Worm (Caenorhabditis elegans) whole organism, L1 larva: ENCODE results near the gene ced-7.
A peak's percentile ranks its signal among the peaks of the same experiment; 100 is the strongest.

Source experiments
- C16A3.4 ChIP-seq: fragments of 150-350 bp; optimal IDR thresholded peaks from 2 replicates; lab custom pipeline; 2014; ENCODE audit warnings: missing biosample characterization, missing genetic modification characterization
- C34B4.2 ChIP-seq: sonication (generic microtip); optimal IDR thresholded peaks from 2 replicates; lab custom pipeline; 2017; ENCODE audit warnings: mild to moderate bottlenecking, missing genetic modification characterization, missing compliant biosample characterization
- Y116A8C.19 ChIP-seq: sonication (generic microtip); optimal IDR thresholded peaks from 2 replicates; lab custom pipeline; 2016; ENCODE audit warnings: missing compliant biosample characterization, missing genetic modification characterization, borderline replicate concordance
- aha-1 ChIP-seq: fragments of 150-350 bp; optimal IDR thresholded peaks from 2 replicates; lab custom pipeline; 2014; ENCODE audit warnings: missing biosample characterization, missing genetic modification characterization
- aly-2 ChIP-seq: fragments of 150-350 bp; optimal IDR thresholded peaks from 2 replicates; lab custom pipeline; 2014; ENCODE audit warnings: missing biosample characterization, missing genetic modification characterization
- ama-1 ChIP-seq: fragments of 150-350 bp; optimal IDR thresholded peaks from 2 replicates; lab custom pipeline; 2014
- blmp-1 ChIP-seq: fragments of 150-350 bp; optimal IDR thresholded peaks from 2 replicates; lab custom pipeline; 2014; ENCODE audit warnings: missing biosample characterization, missing genetic modification characterization
- ceh-82 ChIP-seq, 3 experiments: fragments of 150-350 bp in 1 of 3; sonication (generic microtip) in 2 of 3; optimal IDR thresholded peaks; 2 replicates each; lab custom pipeline; 2014 to 2017; ENCODE audit warnings: missing biosample characterization in 3 of 3, missing genetic modification characterization in 3 of 3
- ceh-88 ChIP-seq: fragments of 200-800 bp; sonication (Bioruptor generic); IDR thresholded peaks from 2 replicates; pipeline ENCODE4 v1.3.6; 2022; ENCODE audit warnings: missing genetic modification characterization, missing compliant biosample characterization
- ces-1 ChIP-seq: fragments of 150-350 bp; optimal IDR thresholded peaks from 2 replicates; lab custom pipeline; 2014; ENCODE audit warnings: missing biosample characterization, missing genetic modification reagents, missing genetic modification characterization
- dpl-1 ChIP-seq, 3 experiments: fragments of 150-350 bp in 2 of 3; sonication (generic microtip) in 1 of 3; optimal IDR thresholded peaks; 2 replicates each; lab custom pipeline; 2014 to 2017; ENCODE audit warnings: missing biosample characterization in 3 of 3, missing genetic modification characterization in 3 of 3, missing genetic modification reagents in 3 of 3
- efl-1 ChIP-seq, 4 experiments: fragments of 150-350 bp; optimal IDR thresholded peaks in 3 of 4; peaks in 1 of 4; 1 replicate in 1 of 4; 2 replicates in 3 of 4; lab custom pipeline; 2014; ENCODE audit warnings: missing biosample characterization in 2 of 4, missing genetic modification characterization in 2 of 4, missing genetic modification reagents in 2 of 4
- egl-13 ChIP-seq: sonication (generic microtip); optimal IDR thresholded peaks from 2 replicates; lab custom pipeline; 2016; ENCODE audit warnings: missing genotype, missing genetic modification reagents, missing genetic modification characterization, missing compliant biosample characterization
- egl-27 ChIP-seq, 2 experiments: fragments of 150-350 bp in 1 of 2; sonication (generic microtip); optimal IDR thresholded peaks; 3 replicates each; lab custom pipeline; 2017 to 2018; ENCODE audit warnings: missing biosample characterization in 2 of 2, missing genetic modification characterization in 2 of 2, missing genetic modification reagents in 2 of 2
- elt-2 ChIP-seq: sonication (generic microtip); optimal IDR thresholded peaks from 2 replicates; lab custom pipeline; 2016; ENCODE audit warnings: missing genetic modification characterization, mild to moderate bottlenecking, inconsistent platforms, missing compliant biosample characterization, missing genetic modification reagents
- elt-3 ChIP-seq, 6 experiments: fragments of 150-350 bp in 1 of 6; sonication (generic microtip); optimal IDR thresholded peaks; 2 replicates each; lab custom pipeline; 2017 to 2018; ENCODE audit warnings: missing biosample characterization in 6 of 6, missing genetic modification characterization in 6 of 6, inconsistent platforms in 1 of 6
- fkh-4 ChIP-seq: sonication (generic microtip); optimal IDR thresholded peaks from 2 replicates; lab custom pipeline; 2016; ENCODE audit warnings: missing compliant biosample characterization, missing genetic modification characterization, borderline replicate concordance
- grh-1 ChIP-seq: fragments of 200-800 bp; sonication (Bioruptor generic); IDR thresholded peaks from 2 replicates; pipeline ENCODE4 v1.3.6; 2022; ENCODE audit warnings: missing genetic modification reagents, missing genetic modification characterization, missing compliant biosample characterization
- hlh-17 ChIP-seq: fragments of 200-800 bp; sonication (Bioruptor generic); optimal IDR thresholded peaks from 2 replicates; lab custom pipeline; 2018; ENCODE audit warnings: missing genetic modification characterization, mild to moderate bottlenecking, missing compliant biosample characterization, moderate library complexity, borderline replicate concordance
- hlh-4 ChIP-seq: sonication (generic microtip); optimal IDR thresholded peaks from 2 replicates; lab custom pipeline; 2016; ENCODE audit warnings: mild to moderate bottlenecking, missing genetic modification characterization, missing compliant biosample characterization
- hpl-2 ChIP-seq: fragments of 150-350 bp; optimal IDR thresholded peaks from 2 replicates; lab custom pipeline; 2014; ENCODE audit warnings: missing biosample characterization, missing genetic modification reagents, missing genetic modification characterization
- irx-1 ChIP-seq: sonication (generic microtip); optimal IDR thresholded peaks from 2 replicates; lab custom pipeline; 2016; ENCODE audit warnings: missing genetic modification characterization, missing compliant biosample characterization
- isw-1 ChIP-seq: fragments of 200-800 bp; sonication (Bioruptor generic); IDR thresholded peaks from 2 replicates; pipeline ENCODE4 v1.3.6; 2022; ENCODE audit warnings: missing genetic modification characterization, missing compliant biosample characterization
- jun-1 ChIP-seq: fragments of 150-350 bp; optimal IDR thresholded peaks from 2 replicates; lab custom pipeline; 2014; ENCODE audit warnings: missing biosample characterization, missing genetic modification reagents, missing genetic modification characterization
- lin-13 ChIP-seq: fragments of 150-350 bp; optimal IDR thresholded peaks from 2 replicates; lab custom pipeline; 2014; ENCODE audit warnings: missing biosample characterization, missing genetic modification reagents, missing genetic modification characterization
- lin-14 ChIP-seq: fragments of 200-800 bp; sonication (Bioruptor generic); optimal IDR thresholded peaks from 2 replicates; lab custom pipeline; 2018; ENCODE audit warnings: mild to moderate bottlenecking, missing genetic modification characterization, moderate library complexity, missing compliant biosample characterization
- lin-15B ChIP-seq: fragments of 150-350 bp; sonication (generic microtip); optimal IDR thresholded peaks from 3 replicates; lab custom pipeline; 2014; ENCODE audit warnings: missing biosample characterization, missing genetic modification characterization
- lin-35 ChIP-seq, 2 experiments: fragments of 150-350 bp; optimal IDR thresholded peaks; 2 replicates each; lab custom pipeline; 2014; ENCODE audit warnings: missing biosample characterization in 2 of 2, missing genetic modification characterization in 2 of 2, missing genetic modification reagents in 2 of 2
- lir-3 ChIP-seq: sonication (generic microtip); optimal IDR thresholded peaks from 2 replicates; lab custom pipeline; 2016; ENCODE audit warnings: mild to moderate bottlenecking, missing genetic modification characterization, moderate library complexity, missing compliant biosample characterization; ENCODE audit not compliant: poor library complexity
- lsy-2 ChIP-seq, 2 experiments: fragments of 150-350 bp; optimal IDR thresholded peaks; 2 replicates each; lab custom pipeline; 2014; ENCODE audit warnings: missing biosample characterization in 2 of 2, missing genetic modification characterization in 2 of 2
- mef-2 ChIP-seq: fragments of 150-350 bp; optimal IDR thresholded peaks from 2 replicates; lab custom pipeline; 2014; ENCODE audit warnings: missing biosample characterization, missing genetic modification characterization
- mep-1 ChIP-seq: fragments of 150-350 bp; optimal IDR thresholded peaks from 2 replicates; lab custom pipeline; 2014; ENCODE audit warnings: missing biosample characterization, missing genetic modification characterization
- nhr-237 ChIP-seq: fragments of 150-350 bp; optimal IDR thresholded peaks from 2 replicates; lab custom pipeline; 2014; ENCODE audit warnings: missing biosample characterization, missing genetic modification characterization
- nhr-28 ChIP-seq: fragments of 150-350 bp; optimal IDR thresholded peaks from 2 replicates; lab custom pipeline; 2014; ENCODE audit warnings: missing biosample characterization, missing genetic modification characterization
- nhr-71 ChIP-seq: sonication (generic microtip); optimal IDR thresholded peaks from 2 replicates; lab custom pipeline; 2016; ENCODE audit warnings: mild to moderate bottlenecking, missing genetic modification characterization, moderate library complexity, missing compliant biosample characterization
- nhr-76 ChIP-seq: sonication (generic microtip); optimal IDR thresholded peaks from 2 replicates; lab custom pipeline; 2017; ENCODE audit warnings: missing biosample characterization, missing genetic modification characterization
- nhr-77 ChIP-seq: fragments of 150-350 bp; optimal IDR thresholded peaks from 2 replicates; lab custom pipeline; 2014; ENCODE audit warnings: missing biosample characterization, missing genetic modification characterization
- nhr-84 ChIP-seq: sonication (generic microtip); optimal IDR thresholded peaks from 2 replicates; lab custom pipeline; 2017; ENCODE audit warnings: missing biosample characterization, missing genetic modification characterization
- pax-3 ChIP-seq: fragments of 200-800 bp; sonication (Bioruptor generic); optimal IDR thresholded peaks from 2 replicates; lab custom pipeline; 2018; ENCODE audit warnings: mild to moderate bottlenecking, missing genetic modification characterization, moderate library complexity, missing compliant biosample characterization
- pqm-1 ChIP-seq: sonication (generic microtip); optimal IDR thresholded peaks from 3 replicates; lab custom pipeline; 2017; ENCODE audit warnings: missing biosample characterization, missing genetic modification characterization
- rnt-1 ChIP-seq: sonication (generic microtip); optimal IDR thresholded peaks from 2 replicates; lab custom pipeline; 2016; ENCODE audit warnings: mild to moderate bottlenecking, missing genetic modification characterization, moderate library complexity, missing compliant biosample characterization
- skn-1 ChIP-seq: fragments of 150-350 bp; optimal IDR thresholded peaks from 2 replicates; lab custom pipeline; 2014; ENCODE audit warnings: missing biosample characterization, missing genetic modification characterization
- snpc-4 ChIP-seq: fragments of 150-350 bp; optimal IDR thresholded peaks from 2 replicates; lab custom pipeline; 2014; ENCODE audit warnings: missing biosample characterization, missing genetic modification characterization
- sptf-1 ChIP-seq: fragments of 150-350 bp; optimal IDR thresholded peaks from 2 replicates; lab custom pipeline; 2014; ENCODE audit warnings: missing biosample characterization, missing genetic modification characterization
- sup-37 ChIP-seq: fragments of 200-800 bp; sonication (Bioruptor generic); optimal IDR thresholded peaks from 2 replicates; lab custom pipeline; 2018; ENCODE audit warnings: mild to moderate bottlenecking, missing genetic modification characterization, missing compliant biosample characterization
- swsn-7 ChIP-seq: sonication (generic microtip); optimal IDR thresholded peaks from 2 replicates; lab custom pipeline; 2016; ENCODE audit warnings: missing genetic modification characterization, missing compliant biosample characterization
- tbx-2 ChIP-seq: sonication (generic microtip); optimal IDR thresholded peaks from 2 replicates; lab custom pipeline; 2016; ENCODE audit warnings: missing genetic modification characterization, missing compliant biosample characterization
- tlp-1 ChIP-seq: fragments of 150-350 bp; optimal IDR thresholded peaks from 2 replicates; lab custom pipeline; 2014; ENCODE audit warnings: missing biosample characterization, missing genetic modification characterization
- unc-130 ChIP-seq: fragments of 150-350 bp; optimal IDR thresholded peaks from 2 replicates; lab custom pipeline; 2017; ENCODE audit warnings: missing biosample characterization, missing genetic modification characterization, inconsistent platforms
- unc-86 ChIP-seq: sonication (generic microtip); optimal IDR thresholded peaks from 2 replicates; lab custom pipeline; 2016; ENCODE audit warnings: missing genetic modification characterization, missing compliant biosample characterization
- unc-98 ChIP-seq: fragments of 200-800 bp; sonication (Bioruptor generic); IDR thresholded peaks from 2 replicates; pipeline ENCODE4 v1.3.6; 2022; ENCODE audit warnings: missing genetic modification characterization, missing compliant biosample characterization
- xbp-1 ChIP-seq: sonication (generic microtip); optimal IDR thresholded peaks from 2 replicates; lab custom pipeline; 2016; ENCODE audit warnings: missing genetic modification characterization, missing compliant biosample characterization
- ztf-11 ChIP-seq, 2 experiments: sonication (generic microtip); optimal IDR thresholded peaks; 2 replicates each; lab custom pipeline; 2016 to 2017; ENCODE audit warnings: missing genetic modification characterization in 2 of 2, missing biosample characterization in 1 of 2, missing compliant biosample characterization in 1 of 2
- ztf-4 ChIP-seq: fragments of 150-350 bp; optimal IDR thresholded peaks from 2 replicates; lab custom pipeline; 2014; ENCODE audit warnings: missing biosample characterization, missing genetic modification characterization

The ced-7 gene

DNA sequence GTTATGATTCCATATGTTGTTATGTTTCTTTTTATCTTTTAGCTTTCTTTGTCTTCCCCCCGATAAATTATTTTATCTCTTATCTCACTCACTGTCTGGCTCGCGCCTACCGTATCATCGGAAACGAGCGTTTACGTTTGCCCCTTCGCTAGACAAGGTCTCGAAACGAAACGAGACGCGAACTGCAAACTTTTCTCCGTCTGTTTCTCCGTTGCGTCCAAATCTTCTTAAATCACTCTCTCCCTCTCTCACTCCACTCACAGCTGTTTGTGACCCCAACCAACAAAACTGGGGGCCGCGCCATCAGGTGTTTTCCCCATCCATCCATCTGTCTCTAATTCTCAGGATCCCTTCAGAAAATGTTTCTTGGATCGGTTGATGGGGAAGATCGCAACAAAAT, 40.3 kb upstream of the ced-7 start:
- TF ChIP-seq blmp-1 (tag; lab: Kevin White, UChicago) (peak; percentile 74), isw-1 (GFP tag; lab: Robert Waterston, UW) (no peak), snpc-4 (tag; lab: Kevin White, UChicago) (no peak), hlh-4 (tag; lab: Kevin White, UChicago) (no peak), unc-130 (peak; percentile 30), nhr-77 (tag; lab: Kevin White, UChicago) (no peak), xbp-1 (peak; percentile 20), lin-35 (GFP tag; optimal IDR thresholded peaks at IDR 0.05; lab: Kevin White, UChicago) (peak; percentile 28 to 32), nhr-237 (tag; lab: Kevin White, UChicago) (no peak), ceh-82 (tag; optimal IDR thresholded peaks at IDR 0.05; lab: Kevin White, UChicago) (no peak), sup-37 (GFP tag; lab: Kevin White, UChicago) (no peak), pqm-1 (tag; lab: Kevin White, UChicago) (no peak), nhr-28 (tag; lab: Kevin White, UChicago) (no peak), aly-2 (no peak), elt-2 (tag; lab: Kevin White, UChicago) (no peak), grh-1 (GFP tag; lab: Robert Waterston, UW) (no peak), fkh-4 (tag; lab: Kevin White, UChicago) (no peak), ztf-4 (tag; lab: Kevin White, UChicago) (peak; percentile 19), lin-15B (tag; lab: Kevin White, UChicago) (no peak), sptf-1 (tag; lab: Kevin White, UChicago) (no peak), tbx-2 (peak; percentile 36), hpl-2 (no peak), nhr-71 (tag; lab: Kevin White, UChicago) (peak; percentile 83), elt-3 (tag; optimal IDR thresholded peaks at IDR 0.05; lab: Kevin White, UChicago) (no peak), pax-3 (no peak), lsy-2 (tag; optimal IDR thresholded peaks at IDR 0.05; lab: Kevin White, UChicago) (peak in 1 of 2 experiments; percentile 56), lin-14 (GFP tag; lab: Kevin White, UChicago) (peak; percentile 80), aha-1 (no peak), nhr-76 (tag; lab: Kevin White, UChicago) (no peak), mef-2 (tag; lab: Kevin White, UChicago) (no peak), rnt-1 (tag; lab: Kevin White, UChicago) (peak; percentile 85), ztf-11 (tag; optimal IDR thresholded peaks at IDR 0.05; lab: Kevin White, UChicago) (no peak), C34B4.2 (tag; lab: Kevin White, UChicago) (no peak), ama-1 (lab: Kevin White, UChicago) (no peak), nhr-84 (no peak), ceh-88 (GFP tag; lab: Robert Waterston, UW) (no peak), unc-98 (GFP tag; lab: Robert Waterston, UW) (no peak), tlp-1 (tag; lab: Kevin White, UChicago) (no peak), ces-1 (GFP tag; lab: Kevin White, UChicago) (no peak), mep-1 (tag; lab: Kevin White, UChicago) (peak; percentile 31), jun-1 (tag; lab: Kevin White, UChicago) (no peak), efl-1 (optimal IDR thresholded peaks at IDR 0.05; lab: Kevin White, UChicago) (peak; percentile 27 to 37), efl-1 (GFP tag; optimal IDR thresholded peaks at IDR 0.05 in 1 of 2; lab: Kevin White, UChicago) (peak; percentile 22 to 91), Y116A8C.19 (no peak), egl-27 (tag; optimal IDR thresholded peaks at IDR 0.05; lab: Kevin White, UChicago) (no peak), dpl-1 (GFP tag; optimal IDR thresholded peaks at IDR 0.05; lab: Kevin White, UChicago) (peak in 2 of 3 experiments; percentile 8 to 22), skn-1 (tag; lab: Kevin White, UChicago) (no peak), lin-13 (GFP tag; lab: Kevin White, UChicago) (peak; percentile 57), C16A3.4 (tag; lab: Kevin White, UChicago) (no peak), irx-1 (no peak), hlh-17 (GFP tag; lab: Kevin White, UChicago) (no peak), egl-13 (no peak), lir-3 (tag; lab: Kevin White, UChicago) (no peak), unc-86 (tag; lab: Kevin White, UChicago) (no peak), swsn-7 (tag; lab: Kevin White, UChicago) (peak; percentile 32)
